Worm (Caenorhabditis elegans) whole organism, L1 larva: ENCODE measurements around the gene nmat-1.

Experiments used
- C04F5.9 ChIP-seq: sonication (generic microtip); optimal IDR thresholded peaks from 2 replicates; lab custom pipeline; 2016; ENCODE audit warnings: missing genetic modification characterization, missing compliant biosample characterization
- C34B4.2 ChIP-seq: sonication (generic microtip); optimal IDR thresholded peaks from 2 replicates; lab custom pipeline; 2017; ENCODE audit warnings: mild to moderate bottlenecking, missing genetic modification characterization, missing compliant biosample characterization
- Y116A8C.19 ChIP-seq: sonication (generic microtip); optimal IDR thresholded peaks from 2 replicates; lab custom pipeline; 2016; ENCODE audit warnings: missing compliant biosample characterization, missing genetic modification characterization, borderline replicate concordance
- aha-1 ChIP-seq: fragments of 150-350 bp; optimal IDR thresholded peaks from 2 replicates; lab custom pipeline; 2014; ENCODE audit warnings: missing biosample characterization, missing genetic modification characterization
- alr-1 ChIP-seq: fragments of 200-800 bp; sonication (Bioruptor generic); optimal IDR thresholded peaks from 2 replicates; lab custom pipeline; 2018; ENCODE audit warnings: borderline replicate concordance, mild to moderate bottlenecking, missing genetic modification characterization, missing compliant biosample characterization
- ceh-63 ChIP-seq: fragments of 200-800 bp; sonication (Bioruptor generic); optimal IDR thresholded peaks from 2 replicates; lab custom pipeline; 2018; ENCODE audit warnings: mild to moderate bottlenecking, missing genetic modification characterization, missing compliant biosample characterization
- ceh-82 ChIP-seq, 3 experiments: fragments of 150-350 bp in 1 of 3; sonication (generic microtip) in 2 of 3; optimal IDR thresholded peaks; 2 replicates each; lab custom pipeline; 2014 to 2017; ENCODE audit warnings: missing biosample characterization in 3 of 3, missing genetic modification characterization in 3 of 3
- ceh-88 ChIP-seq: fragments of 200-800 bp; sonication (Bioruptor generic); IDR thresholded peaks from 2 replicates; pipeline ENCODE4 v1.3.6; 2022; ENCODE audit warnings: missing genetic modification characterization, missing compliant biosample characterization
- ces-1 ChIP-seq: fragments of 150-350 bp; optimal IDR thresholded peaks from 2 replicates; lab custom pipeline; 2014; ENCODE audit warnings: missing biosample characterization, missing genetic modification reagents, missing genetic modification characterization
- efl-1 ChIP-seq, 4 experiments: fragments of 150-350 bp; optimal IDR thresholded peaks in 3 of 4; peaks in 1 of 4; 1 replicate in 1 of 4; 2 replicates in 3 of 4; lab custom pipeline; 2014; ENCODE audit warnings: missing biosample characterization in 2 of 4, missing genetic modification characterization in 2 of 4, missing genetic modification reagents in 2 of 4
- efl-3 ChIP-seq: fragments of 200-800 bp; sonication (Bioruptor generic); optimal IDR thresholded peaks from 2 replicates; lab custom pipeline; 2018; ENCODE audit warnings: mild to moderate bottlenecking, missing genetic modification characterization, missing compliant biosample characterization
- egl-13 ChIP-seq: sonication (generic microtip); optimal IDR thresholded peaks from 2 replicates; lab custom pipeline; 2016; ENCODE audit warnings: missing genotype, missing genetic modification reagents, missing genetic modification characterization, missing compliant biosample characterization
- elt-3 ChIP-seq, 6 experiments: fragments of 150-350 bp in 1 of 6; sonication (generic microtip); optimal IDR thresholded peaks; 2 replicates each; lab custom pipeline; 2017 to 2018; ENCODE audit warnings: missing biosample characterization in 6 of 6, missing genetic modification characterization in 6 of 6, inconsistent platforms in 1 of 6
- ets-5 ChIP-seq: fragments of 200-800 bp; sonication (Bioruptor generic); IDR thresholded peaks from 2 replicates; pipeline ENCODE4 v1.3.6; 2022; ENCODE audit warnings: missing genetic modification characterization, missing compliant biosample characterization
- fos-1 ChIP-seq: fragments of 150-350 bp; optimal IDR thresholded peaks from 2 replicates; lab custom pipeline; 2014; ENCODE audit warnings: missing biosample characterization, missing genetic modification characterization
- grh-1 ChIP-seq: fragments of 200-800 bp; sonication (Bioruptor generic); IDR thresholded peaks from 2 replicates; pipeline ENCODE4 v1.3.6; 2022; ENCODE audit warnings: missing genetic modification reagents, missing genetic modification characterization, missing compliant biosample characterization
- isw-1 ChIP-seq: fragments of 200-800 bp; sonication (Bioruptor generic); IDR thresholded peaks from 2 replicates; pipeline ENCODE4 v1.3.6; 2022; ENCODE audit warnings: missing genetic modification characterization, missing compliant biosample characterization
- jun-1 ChIP-seq: fragments of 150-350 bp; optimal IDR thresholded peaks from 2 replicates; lab custom pipeline; 2014; ENCODE audit warnings: missing biosample characterization, missing genetic modification reagents, missing genetic modification characterization
- lin-13 ChIP-seq: fragments of 150-350 bp; optimal IDR thresholded peaks from 2 replicates; lab custom pipeline; 2014; ENCODE audit warnings: missing biosample characterization, missing genetic modification reagents, missing genetic modification characterization
- lin-14 ChIP-seq: fragments of 200-800 bp; sonication (Bioruptor generic); optimal IDR thresholded peaks from 2 replicates; lab custom pipeline; 2018; ENCODE audit warnings: mild to moderate bottlenecking, missing genetic modification characterization, moderate library complexity, missing compliant biosample characterization
- lin-15B ChIP-seq: fragments of 150-350 bp; sonication (generic microtip); optimal IDR thresholded peaks from 3 replicates; lab custom pipeline; 2014; ENCODE audit warnings: missing biosample characterization, missing genetic modification characterization
- lin-35 ChIP-seq, 2 experiments: fragments of 150-350 bp; optimal IDR thresholded peaks; 2 replicates each; lab custom pipeline; 2014; ENCODE audit warnings: missing biosample characterization in 2 of 2, missing genetic modification characterization in 2 of 2, missing genetic modification reagents in 2 of 2
- lir-3 ChIP-seq: sonication (generic microtip); optimal IDR thresholded peaks from 2 replicates; lab custom pipeline; 2016; ENCODE audit warnings: mild to moderate bottlenecking, missing genetic modification characterization, moderate library complexity, missing compliant biosample characterization; ENCODE audit not compliant: poor library complexity
- lsy-2 ChIP-seq, 2 experiments: fragments of 150-350 bp; optimal IDR thresholded peaks; 2 replicates each; lab custom pipeline; 2014; ENCODE audit warnings: missing biosample characterization in 2 of 2, missing genetic modification characterization in 2 of 2
- mab-9 ChIP-seq: fragments of 200-800 bp; sonication (Bioruptor generic); IDR thresholded peaks from 2 replicates; pipeline ENCODE4 v1.3.6; 2022; ENCODE audit warnings: missing genetic modification reagents, missing genetic modification characterization, missing compliant biosample characterization
- mdl-1 ChIP-seq, 2 experiments: fragments of 150-350 bp; optimal IDR thresholded peaks; 2 replicates each; lab custom pipeline; 2014 to 2017; ENCODE audit warnings: missing biosample characterization in 2 of 2, missing genetic modification characterization in 2 of 2, inconsistent platforms in 1 of 2
- mef-2 ChIP-seq: fragments of 150-350 bp; optimal IDR thresholded peaks from 2 replicates; lab custom pipeline; 2014; ENCODE audit warnings: missing biosample characterization, missing genetic modification characterization
- mep-1 ChIP-seq: fragments of 150-350 bp; optimal IDR thresholded peaks from 2 replicates; lab custom pipeline; 2014; ENCODE audit warnings: missing biosample characterization, missing genetic modification characterization
- nhr-19 ChIP-seq: fragments of 200-800 bp; sonication (Bioruptor generic); conservative IDR thresholded peaks from 2 replicates; pipeline ENCODE4 v1.3.6; 2022; ENCODE audit warnings: missing genetic modification characterization, missing compliant biosample characterization
- nhr-20 ChIP-seq: sonication (generic microtip); optimal IDR thresholded peaks from 2 replicates; lab custom pipeline; 2016; ENCODE audit warnings: mild to moderate bottlenecking, missing genetic modification characterization, missing compliant biosample characterization
- nhr-28 ChIP-seq: fragments of 150-350 bp; optimal IDR thresholded peaks from 2 replicates; lab custom pipeline; 2014; ENCODE audit warnings: missing biosample characterization, missing genetic modification characterization
- nhr-71 ChIP-seq: sonication (generic microtip); optimal IDR thresholded peaks from 2 replicates; lab custom pipeline; 2016; ENCODE audit warnings: mild to moderate bottlenecking, missing genetic modification characterization, moderate library complexity, missing compliant biosample characterization
- nhr-76 ChIP-seq: sonication (generic microtip); optimal IDR thresholded peaks from 2 replicates; lab custom pipeline; 2017; ENCODE audit warnings: missing biosample characterization, missing genetic modification characterization
- nhr-84 ChIP-seq: sonication (generic microtip); optimal IDR thresholded peaks from 2 replicates; lab custom pipeline; 2017; ENCODE audit warnings: missing biosample characterization, missing genetic modification characterization
- nhr-85 ChIP-seq: sonication (generic microtip); peaks from one replicate; lab custom pipeline; 2016; ENCODE audit warnings: missing genetic modification characterization, inconsistent platforms, missing compliant biosample characterization
- pax-3 ChIP-seq: fragments of 200-800 bp; sonication (Bioruptor generic); optimal IDR thresholded peaks from 2 replicates; lab custom pipeline; 2018; ENCODE audit warnings: mild to moderate bottlenecking, missing genetic modification characterization, moderate library complexity, missing compliant biosample characterization
- pqm-1 ChIP-seq: sonication (generic microtip); optimal IDR thresholded peaks from 3 replicates; lab custom pipeline; 2017; ENCODE audit warnings: missing biosample characterization, missing genetic modification characterization
- snu-23 ChIP-seq: sonication (generic microtip); optimal IDR thresholded peaks from 2 replicates; lab custom pipeline; 2016; ENCODE audit warnings: missing genetic modification characterization, missing compliant biosample characterization
- sup-37 ChIP-seq: fragments of 200-800 bp; sonication (Bioruptor generic); optimal IDR thresholded peaks from 2 replicates; lab custom pipeline; 2018; ENCODE audit warnings: mild to moderate bottlenecking, missing genetic modification characterization, missing compliant biosample characterization
- swsn-7 ChIP-seq: sonication (generic microtip); optimal IDR thresholded peaks from 2 replicates; lab custom pipeline; 2016; ENCODE audit warnings: missing genetic modification characterization, missing compliant biosample characterization
- tbx-2 ChIP-seq: sonication (generic microtip); optimal IDR thresholded peaks from 2 replicates; lab custom pipeline; 2016; ENCODE audit warnings: missing genetic modification characterization, missing compliant biosample characterization
- unc-130 ChIP-seq: fragments of 150-350 bp; optimal IDR thresholded peaks from 2 replicates; lab custom pipeline; 2017; ENCODE audit warnings: missing biosample characterization, missing genetic modification characterization, inconsistent platforms
- unc-30 ChIP-seq: sonication (generic microtip); optimal IDR thresholded peaks from 2 replicates; lab custom pipeline; 2017; ENCODE audit warnings: missing biosample characterization, missing genetic modification characterization
- unc-86 ChIP-seq: sonication (generic microtip); optimal IDR thresholded peaks from 2 replicates; lab custom pipeline; 2016; ENCODE audit warnings: missing genetic modification characterization, missing compliant biosample characterization
- vab-15 ChIP-seq: sonication (generic microtip); optimal IDR thresholded peaks from 2 replicates; lab custom pipeline; 2017; ENCODE audit warnings: missing genotype, mild to moderate bottlenecking, missing genetic modification characterization, missing compliant biosample characterization
- xbp-1 ChIP-seq: sonication (generic microtip); optimal IDR thresholded peaks from 2 replicates; lab custom pipeline; 2016; ENCODE audit warnings: missing genetic modification characterization, missing compliant biosample characterization
- zag-1 ChIP-seq: fragments of 150-350 bp; optimal IDR thresholded peaks from 2 replicates; lab custom pipeline; 2014; ENCODE audit warnings: missing biosample characterization, missing genetic modification characterization
- zip-4 ChIP-seq: fragments of 200-800 bp; sonication (Bioruptor generic); optimal IDR thresholded peaks from 2 replicates; lab custom pipeline; 2018; ENCODE audit warnings: mild to moderate bottlenecking, missing genetic modification characterization, moderate library complexity, missing compliant biosample characterization
- ztf-11 ChIP-seq, 2 experiments: sonication (generic microtip); optimal IDR thresholded peaks; 2 replicates each; lab custom pipeline; 2016 to 2017; ENCODE audit warnings: missing genetic modification characterization in 2 of 2, missing biosample characterization in 1 of 2, missing compliant biosample characterization in 1 of 2

The nmat-1 gene

DNA sequence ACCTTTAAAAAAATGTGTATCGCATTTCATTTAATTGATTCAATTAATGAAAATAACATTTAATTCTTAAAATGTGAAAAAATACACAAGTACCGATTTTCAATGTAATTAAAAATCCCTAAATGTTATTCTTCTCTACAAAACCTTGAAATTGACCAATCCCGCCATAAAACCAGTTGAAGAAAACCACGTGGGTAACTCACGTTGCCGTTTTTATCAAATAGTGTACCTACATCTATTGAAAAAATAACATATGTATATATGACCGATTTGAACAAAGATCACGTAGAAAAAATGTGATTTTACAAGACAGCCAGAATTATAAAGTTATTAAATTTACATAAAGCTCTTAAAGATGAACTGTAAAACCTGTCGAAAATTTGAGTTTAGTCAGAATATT, 52.7 kb downstream of the nmat-1 start:
- peak in 1 of 2 experiments; percentile 40 for TF ChIP-seq lin-35 (GFP tag; optimal IDR thresholded peaks at IDR 0.05; lab: Kevin White, UChicago)
- no peak for TF ChIP-seq vab-15 (tag; lab: Kevin White, UChicago)
- TF ChIP-seq snu-23 (GFP tag; lab: Kevin White, UChicago) = peak; percentile 13
- peak; percentile 53 for TF ChIP-seq lin-14
- TF ChIP-seq nhr-19 (GFP tag; lab: Robert Waterston, UW) = peak; percentile 10
- TF ChIP-seq elt-3 (tag; optimal IDR thresholded peaks at IDR 0.05; lab: Kevin White, UChicago) = peak in 2 of 6 experiments; percentile 22 to 81
- TF ChIP-seq xbp-1 (tag; lab: Kevin White, UChicago) = no peak
- TF ChIP-seq grh-1 = peak; percentile 65; the same call in 1 of the 2 replicates
- peak in 1 of 2 experiments; percentile 1 for TF ChIP-seq mdl-1 (tag; optimal IDR thresholded peaks at IDR 0.05; lab: Kevin White, UChicago)
- peak; percentile 13 for TF ChIP-seq nhr-71 (tag; lab: Kevin White, UChicago)
- TF ChIP-seq nhr-85 = peak; percentile 84
- TF ChIP-seq tbx-2 (tag; lab: Kevin White, UChicago) = peak; percentile 24
- peak; percentile 64 for TF ChIP-seq nhr-20 (tag; lab: Kevin White, UChicago)
- no peak for TF ChIP-seq sup-37 (GFP tag; lab: Kevin White, UChicago)

DNA sequence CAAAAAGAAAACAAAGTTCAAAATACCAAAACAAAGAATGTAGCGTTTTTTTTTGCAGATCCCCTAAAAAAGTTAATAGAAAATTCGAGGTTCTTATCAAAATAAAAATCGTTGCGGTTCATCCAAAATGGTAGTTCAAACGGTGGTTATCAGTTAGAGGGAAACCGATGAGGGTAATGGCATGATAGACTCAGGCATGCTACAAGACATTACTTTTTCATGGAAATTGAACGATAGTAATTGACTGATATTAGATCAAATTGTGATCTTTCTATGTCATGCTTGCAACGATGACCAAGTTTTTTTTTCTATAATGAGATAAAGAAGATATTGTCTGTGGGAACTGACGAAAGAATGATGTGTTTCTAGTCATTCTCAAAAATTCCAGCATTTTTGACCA, 53.3 kb downstream of the nmat-1 start:
- TF ChIP-seq aha-1 (no peak), ceh-82 (tag; optimal IDR thresholded peaks at IDR 0.05; lab: Kevin White, UChicago) (no peak), nhr-76 (no peak), ceh-63 (GFP tag; lab: Kevin White, UChicago) (no peak), jun-1 (tag; lab: Kevin White, UChicago) (no peak), alr-1 (tag; lab: Kevin White, UChicago) (no peak), grh-1 (no peak), mef-2 (tag; lab: Kevin White, UChicago) (no peak), zag-1 (tag; lab: Kevin White, UChicago) (no peak), pax-3 (no peak), lir-3 (tag; lab: Kevin White, UChicago) (no peak), zip-4 (GFP tag; lab: Kevin White, UChicago) (no peak), unc-30 (tag; lab: Kevin White, UChicago) (no peak), C04F5.9 (tag; lab: Kevin White, UChicago) (no peak), lin-14 (peak; percentile 47), egl-13 (no peak), swsn-7 (tag; lab: Kevin White, UChicago) (no peak), nhr-20 (tag; lab: Kevin White, UChicago) (no peak), mab-9 (GFP tag; lab: Robert Waterston, UW) (no peak), ztf-11 (tag; optimal IDR thresholded peaks at IDR 0.05; lab: Kevin White, UChicago) (no peak), isw-1 (no peak), snu-23 (GFP tag; lab: Kevin White, UChicago) (no peak), pqm-1 (tag; lab: Kevin White, UChicago) (peak; percentile 55), nhr-19 (GFP tag; lab: Robert Waterston, UW) (peak; percentile 3; the same call in 1 of the 2 replicates), lin-13 (GFP tag; lab: Kevin White, UChicago) (no peak), elt-3 (tag; optimal IDR thresholded peaks at IDR 0.05; lab: Kevin White, UChicago) (peak in 5 of 6 experiments; percentile 14 to 93 (median 86)), efl-1 (optimal IDR thresholded peaks at IDR 0.05; lab: Kevin White, UChicago) (no peak), efl-1 (GFP tag; optimal IDR thresholded peaks at IDR 0.05 in 1 of 2; lab: Kevin White, UChicago) (no peak), lsy-2 (tag; optimal IDR thresholded peaks at IDR 0.05; lab: Kevin White, UChicago) (peak in 1 of 2 experiments; percentile 2), C34B4.2 (no peak), mep-1 (tag; lab: Kevin White, UChicago) (no peak), lin-15B (tag; lab: Kevin White, UChicago) (no peak), unc-130 (tag; lab: Kevin White, UChicago) (no peak), nhr-84 (tag; lab: Kevin White, UChicago) (no peak), fos-1 (tag; lab: Kevin White, UChicago) (no peak), nhr-28 (no peak), Y116A8C.19 (tag; lab: Kevin White, UChicago) (no peak), unc-86 (tag; lab: Kevin White, UChicago) (no peak), ceh-88 (no peak), efl-3 (GFP tag; lab: Kevin White, UChicago) (no peak), xbp-1 (tag; lab: Kevin White, UChicago) (no peak), ets-5 (no peak), ces-1 (no peak)
